Fruit fly (Drosophila melanogaster) whole organism, embryonic: ENCODE measurements around the gene CG15876.

Experiments
- CG10209 ChIP-seq: fragments of 200-800 bp; sonication (Bioruptor generic); optimal IDR thresholded peaks from 3 replicates; lab custom pipeline; 2017; ENCODE audit warnings: missing biosample characterization, mild to moderate bottlenecking, missing genetic modification characterization, missing genetic modification reagents
- CG11696 ChIP-seq: fragments of 200-800 bp; sonication (Bioruptor generic); IDR thresholded peaks from 2 replicates; pipeline ENCODE4 v1.3.6; 2022; ENCODE audit warnings: missing biosample characterization, missing genetic modification characterization
- CG12219 ChIP-seq: fragments of 200-800 bp; sonication (Bioruptor generic); optimal IDR thresholded peaks from 3 replicates; lab custom pipeline; 2018; ENCODE audit warnings: missing biosample characterization, mild to moderate bottlenecking, missing genetic modification characterization
- CG13287 ChIP-seq: fragments of 200-800 bp; sonication (Bioruptor generic); IDR thresholded peaks from 2 replicates; pipeline ENCODE4 v1.3.6; 2022; ENCODE audit warnings: missing biosample characterization, missing genetic modification characterization; ENCODE audit not compliant: partially characterized antibody
- CG13424 ChIP-seq: fragments of 200-800 bp; sonication (Bioruptor generic); optimal IDR thresholded peaks from 2 replicates; lab custom pipeline; 2019; ENCODE audit warnings: missing biosample characterization, mild to moderate bottlenecking, missing genetic modification characterization, moderate library complexity
- CG14710 ChIP-seq: fragments of 200-800 bp; sonication (Bioruptor generic); optimal IDR thresholded peaks from 3 replicates; lab custom pipeline; 2019; ENCODE audit warnings: missing biosample characterization, mild to moderate bottlenecking, missing genetic modification characterization, moderate library complexity
- CG15269 ChIP-seq: fragments of 200-800 bp; sonication (Bioruptor generic); optimal IDR thresholded peaks from 2 replicates; lab custom pipeline; 2018; ENCODE audit warnings: missing biosample characterization, mild to moderate bottlenecking, missing genetic modification characterization, moderate library complexity
- CG17361 ChIP-seq: fragments of 200-800 bp; sonication (Bioruptor generic); IDR thresholded peaks from 3 replicates; pipeline ENCODE4 v1.3.6; 2022; ENCODE audit warnings: missing biosample characterization, missing genetic modification characterization
- CG17829 ChIP-seq: fragments of 200-800 bp; optimal IDR thresholded peaks from 2 replicates; lab custom pipeline; 2019; ENCODE audit warnings: missing biosample characterization, mild to moderate bottlenecking, missing genetic modification characterization, moderate library complexity
- CG18262 ChIP-seq: fragments of 200-800 bp; optimal IDR thresholded peaks from 3 replicates; lab custom pipeline; 2019; ENCODE audit warnings: missing biosample characterization, mild to moderate bottlenecking, missing genetic modification characterization, moderate library complexity
- CG2202 ChIP-seq: fragments of 200-800 bp; sonication (Bioruptor generic); optimal IDR thresholded peaks from 2 replicates; lab custom pipeline; 2018; ENCODE audit warnings: missing biosample characterization, mild to moderate bottlenecking, missing genetic modification characterization
- CG2678 ChIP-seq: fragments of 200-800 bp; sonication (Bioruptor generic); optimal IDR thresholded peaks from 3 replicates; lab custom pipeline; 2019; ENCODE audit warnings: missing biosample characterization, mild to moderate bottlenecking, missing genetic modification characterization, moderate library complexity
- CG2712 ChIP-seq: fragments of 200-800 bp; optimal IDR thresholded peaks from 3 replicates; lab custom pipeline; 2019; ENCODE audit warnings: missing biosample characterization, mild to moderate bottlenecking, missing genetic modification characterization, moderate library complexity
- CG30403 ChIP-seq: fragments of 200-800 bp; sonication (Bioruptor generic); optimal IDR thresholded peaks from 3 replicates; lab custom pipeline; 2016; ENCODE audit warnings: missing biosample characterization, missing genetic modification characterization
- CG31441 ChIP-seq: fragments of 200-800 bp; sonication (Bioruptor generic); IDR thresholded peaks from 2 replicates; pipeline ENCODE4 v1.3.6; 2022; ENCODE audit warnings: missing biosample characterization, missing genetic modification characterization
- CG34422 ChIP-seq: fragments of 200-800 bp; sonication (Bioruptor generic); IDR thresholded peaks from 3 replicates; pipeline ENCODE4 v1.3.6; 2022; ENCODE audit warnings: missing biosample characterization, missing genetic modification characterization
- CG4360 ChIP-seq: fragments of 200-800 bp; sonication (Bioruptor generic); IDR thresholded peaks from 2 replicates; pipeline ENCODE4 v1.3.6; 2022; ENCODE audit warnings: missing biosample characterization, missing genetic modification characterization
- CG6272 ChIP-seq: fragments of 200-800 bp; sonication (Bioruptor generic); IDR thresholded peaks from 2 replicates; pipeline ENCODE4 v1.3.6; 2022; ENCODE audit warnings: missing biosample characterization, missing genetic modification characterization
- CG7556 ChIP-seq: fragments of 200-800 bp; sonication (Bioruptor generic); optimal IDR thresholded peaks from 2 replicates; lab custom pipeline; 2017; ENCODE audit warnings: missing biosample characterization, mild to moderate bottlenecking, missing genetic modification characterization
- CG7963 ChIP-seq: fragments of 200-800 bp; sonication (Bioruptor generic); IDR thresholded peaks from 3 replicates; pipeline ENCODE4 v1.3.6; 2022; ENCODE audit warnings: missing biosample characterization, missing genetic modification characterization; ENCODE audit not compliant: partially characterized antibody
- CTCF ChIP-seq: fragments of 200-800 bp; sonication (Bioruptor generic); optimal IDR thresholded peaks from 2 replicates; lab custom pipeline; 2017; ENCODE audit warnings: missing biosample characterization, mild to moderate bottlenecking, missing genetic modification characterization, moderate library complexity
- D ChIP-seq, 2 experiments: fragments of 200-800 bp in 1 of 2; fragments of >200 bp in 1 of 2; sonication (Bioruptor generic) in 1 of 2; optimal IDR thresholded peaks; 2 replicates in 1 of 2; 3 replicates in 1 of 2; lab custom pipeline; 2017; ENCODE audit warnings: mild to moderate bottlenecking in 1 of 2, missing biosample characterization in 1 of 2, missing genetic modification characterization in 1 of 2, missing genetic modification reagents in 1 of 2
- E2f2 ChIP-seq: fragments of 200-800 bp; sonication (Bioruptor generic); IDR thresholded peaks from 2 replicates; pipeline ENCODE4 v1.3.6; 2022; ENCODE audit warnings: missing biosample characterization, missing genetic modification characterization
- Fer1 ChIP-seq: fragments of 200-800 bp; sonication (Bioruptor generic); optimal IDR thresholded peaks from 2 replicates; lab custom pipeline; 2017; ENCODE audit warnings: missing biosample characterization, mild to moderate bottlenecking, missing genetic modification characterization
- H15 ChIP-seq: fragments of 200-800 bp; sonication (Bioruptor generic); IDR thresholded peaks from 3 replicates; pipeline ENCODE4 v1.3.6; 2022; ENCODE audit warnings: missing biosample characterization, missing genetic modification characterization
- Hr3 ChIP-seq: fragments of 200-800 bp; sonication (Bioruptor generic); optimal IDR thresholded peaks from 3 replicates; lab custom pipeline; 2016; ENCODE audit warnings: missing biosample characterization, missing genetic modification characterization
- Jarid2 ChIP-seq: fragments of 200-800 bp; sonication (Bioruptor generic); optimal IDR thresholded peaks from 3 replicates; lab custom pipeline; 2017; ENCODE audit warnings: mild to moderate bottlenecking, missing biosample characterization, missing genetic modification reagents, missing genetic modification characterization
- PHDP ChIP-seq: fragments of 200-800 bp; sonication (Bioruptor generic); optimal IDR thresholded peaks from 3 replicates; lab custom pipeline; 2018; ENCODE audit warnings: missing biosample characterization, mild to moderate bottlenecking, missing genetic modification characterization, moderate library complexity
- Pdp1 ChIP-seq, 2 experiments: fragments of 200-800 bp; sonication (Bioruptor generic); optimal IDR thresholded peaks; 3 replicates each; lab custom pipeline; 2016; ENCODE audit warnings: missing biosample characterization in 2 of 2, missing genetic modification characterization in 2 of 2, mild to moderate bottlenecking in 1 of 2, moderate library complexity in 1 of 2
- Ptx1 ChIP-seq: fragments of 200-800 bp; sonication (Bioruptor generic); IDR thresholded peaks from 2 replicates; pipeline ENCODE4 v1.3.6; 2022; ENCODE audit warnings: missing biosample characterization, missing genetic modification characterization
- Ravus ChIP-seq: fragments of 200-800 bp; sonication (Bioruptor generic); IDR thresholded peaks from 2 replicates; pipeline ENCODE4 v1.3.6; 2022; ENCODE audit warnings: missing biosample characterization, missing genetic modification characterization
- Sox100B ChIP-seq: fragments of 200-800 bp; sonication (Bioruptor generic); optimal IDR thresholded peaks from 3 replicates; lab custom pipeline; 2018; ENCODE audit warnings: missing biosample characterization, mild to moderate bottlenecking, missing genetic modification characterization
- Sox102F ChIP-seq: fragments of 200-800 bp; sonication (Bioruptor generic); optimal IDR thresholded peaks from 2 replicates; lab custom pipeline; 2018; ENCODE audit warnings: missing biosample characterization, mild to moderate bottlenecking, missing genetic modification characterization, moderate library complexity
- Spps ChIP-seq: fragments of 200-800 bp; sonication (Bioruptor generic); optimal IDR thresholded peaks from 2 replicates; lab custom pipeline; 2018; ENCODE audit warnings: missing biosample characterization, mild to moderate bottlenecking, missing genetic modification characterization
- Xbp1 ChIP-seq: fragments of 200-800 bp; sonication (Bioruptor generic); optimal IDR thresholded peaks from 3 replicates; lab custom pipeline; 2016; ENCODE audit warnings: missing biosample characterization, mild to moderate bottlenecking, missing genetic modification characterization
- Xrp1 ChIP-seq: fragments of 200-800 bp; sonication (Bioruptor generic); IDR thresholded peaks from 2 replicates; pipeline ENCODE4 v1.3.6; 2022; ENCODE audit warnings: missing biosample characterization, missing genetic modification characterization
- aop ChIP-seq: fragments of 200-800 bp; sonication (Bioruptor generic); IDR thresholded peaks from 2 replicates; pipeline ENCODE4 v1.3.6; 2022; ENCODE audit warnings: missing biosample characterization, missing genetic modification characterization
- ara ChIP-seq: fragments of 200-800 bp; sonication (Bioruptor generic); IDR thresholded peaks from 2 replicates; pipeline ENCODE4 v1.3.6; 2022; ENCODE audit warnings: missing biosample characterization, missing genetic modification characterization
- bsh ChIP-seq, 2 experiments: fragments of 200-800 bp; sonication (Bioruptor generic); optimal IDR thresholded peaks; 2 replicates each; lab custom pipeline; 2017 to 2018; ENCODE audit warnings: mild to moderate bottlenecking in 2 of 2, missing biosample characterization in 2 of 2, missing genetic modification characterization in 2 of 2, moderate library complexity in 1 of 2
- gcm2 ChIP-seq: fragments of 200-800 bp; sonication (Bioruptor generic); optimal IDR thresholded peaks from 2 replicates; lab custom pipeline; 2016; ENCODE audit warnings: missing biosample characterization, missing genetic modification characterization
- grau ChIP-seq: fragments of 200-800 bp; optimal IDR thresholded peaks from 3 replicates; lab custom pipeline; 2019; ENCODE audit warnings: missing biosample characterization, mild to moderate bottlenecking, missing genetic modification characterization, moderate library complexity
- ind ChIP-seq: fragments of 200-800 bp; sonication (Bioruptor generic); optimal IDR thresholded peaks from 3 replicates; lab custom pipeline; 2016; ENCODE audit warnings: missing biosample characterization, missing genetic modification characterization
- lola ChIP-seq, 3 experiments: fragments of >200 bp in 2 of 3; fragments of 200-800 bp in 1 of 3; sonication (Bioruptor generic) in 1 of 3; optimal IDR thresholded peaks; 2 replicates each; lab custom pipeline; 2017 to 2019; ENCODE audit warnings: missing biosample characterization in 3 of 3, missing genetic modification characterization in 3 of 3, mild to moderate bottlenecking in 1 of 3, moderate library complexity in 1 of 3
- oc ChIP-seq: fragments of 200-800 bp; sonication (Bioruptor generic); optimal IDR thresholded peaks from 2 replicates; lab custom pipeline; 2018; ENCODE audit warnings: missing biosample characterization, mild to moderate bottlenecking, missing genetic modification characterization, moderate library complexity
- salm ChIP-seq: fragments of 200-800 bp; sonication (Bioruptor generic); optimal IDR thresholded peaks from 2 replicates; lab custom pipeline; 2018; ENCODE audit warnings: missing biosample characterization, mild to moderate bottlenecking, missing genetic modification characterization
- sima ChIP-seq: fragments of 200-800 bp; sonication (Bioruptor generic); optimal IDR thresholded peaks from 2 replicates; lab custom pipeline; 2016; ENCODE audit warnings: missing biosample characterization, missing genetic modification characterization
- tio ChIP-seq: fragments of 200-800 bp; sonication (Bioruptor generic); optimal IDR thresholded peaks from 2 replicates; lab custom pipeline; 2017; ENCODE audit warnings: missing biosample characterization, missing genetic modification characterization, inconsistent platforms
- ttk ChIP-seq: fragments of 200-800 bp; sonication (Bioruptor generic); IDR thresholded peaks from 2 replicates; pipeline ENCODE4 v2.1.2; 2022; ENCODE audit warnings: missing biosample characterization, missing genetic modification characterization
- wdn ChIP-seq: fragments of 200-800 bp; sonication (Bioruptor generic); IDR thresholded peaks from 2 replicates; pipeline ENCODE4 v1.3.6; 2022; ENCODE audit warnings: missing biosample characterization, missing genetic modification characterization
- zen2 ChIP-seq: fragments of 200-800 bp; sonication (Bioruptor generic); IDR thresholded peaks from 3 replicates; pipeline ENCODE4 v1.3.6; 2022; ENCODE audit warnings: missing biosample characterization, missing genetic modification characterization; ENCODE audit not compliant: partially characterized antibody

The CG15876 gene

dm6 chr3L:4691775-4692174 lies 2.9 kb downstream of the CG15876 start (continued):
- TF ChIP-seq CG7556 (GFP tag; lab: Kevin White, UChicago) (peak; percentile 46), Sox100B (peak; percentile 31), grau (tag; lab: Kevin White, UChicago) (peak; percentile 51), wdn (GFP tag; lab: Robert Waterston, UW) (no peak), salm (tag; lab: Kevin White, UChicago) (no peak), Jarid2 (GFP tag; lab: Kevin White, UChicago) (no peak), Sox102F (peak; percentile 39), CG13287 (GFP tag; lab: Robert Waterston, UW) (no peak), Xbp1 (GFP tag; lab: Kevin White, UChicago) (no peak), CG14710 (tag; lab: Kevin White, UChicago) (peak; percentile 52), sima (GFP tag; lab: Kevin White, UChicago) (no peak), CG12219 (no peak), CG30403 (GFP tag; lab: Kevin White, UChicago) (peak; percentile 27), Ptx1 (GFP tag; lab: Robert Waterston, UW) (0 out of 2 replicates have a peak, but pooled peaks have one; percentile 21), CG31441 (GFP tag; lab: Robert Waterston, UW) (peak; percentile 64; the same call in 1 of the 2 replicates), E2f2 (GFP tag; lab: Robert Waterston, UW) (no peak; the same call in 1 of the 2 replicates), CG2712 (tag; lab: Kevin White, UChicago) (peak; percentile 66), oc (tag; lab: Kevin White, UChicago) (no peak), H15 (0 out of 3 replicates have a peak, but pooled peaks have one; percentile 33), CG34422 (GFP tag; lab: Robert Waterston, UW) (no peak), CG15269 (peak; percentile 9), CG17829 (tag; lab: Kevin White, UChicago) (peak; percentile 25), PHDP (tag; lab: Kevin White, UChicago) (peak; percentile 16), ind (no peak), CG10209 (GFP tag; lab: Kevin White, UChicago) (peak; percentile 21), aop (GFP tag; lab: Robert Waterston, UW) (no peak), lola (GFP tag; optimal IDR thresholded peaks at IDR 0.05; lab: Kevin White, UChicago) (peak in 1 of 3 experiments; percentile 39), D (optimal IDR thresholded peaks at IDR 0.05; lab: Kevin White, UChicago) (no peak), D (GFP tag; optimal IDR thresholded peaks at IDR 0.05; lab: Kevin White, UChicago) (peak; percentile 37), tio (GFP tag; lab: Kevin White, UChicago) (no peak), Hr3 (GFP tag; lab: Kevin White, UChicago) (no peak), Ravus (GFP tag; lab: Robert Waterston, UW) (no peak), CG7963 (GFP tag; lab: Robert Waterston, UW) (no peak), CG6272 (no peak), CG18262 (tag; lab: Kevin White, UChicago) (peak; percentile 70), gcm2 (GFP tag; lab: Kevin White, UChicago) (no peak), Fer1 (GFP tag; lab: Kevin White, UChicago) (no peak), CG11696 (GFP tag; lab: Robert Waterston, UW) (no peak), ara (GFP tag; lab: Robert Waterston, UW) (no peak), CG17361 (GFP tag; lab: Robert Waterston, UW) (peak; percentile 69), bsh (GFP tag; optimal IDR thresholded peaks at IDR 0.05; lab: Kevin White, UChicago) (peak; percentile 30 to 60), Spps (tag; lab: Kevin White, UChicago) (peak; percentile 15), CG2678 (tag; lab: Kevin White, UChicago) (peak; percentile 57), CTCF (GFP tag; lab: Kevin White, UChicago) (no peak), CG13424 (tag; lab: Kevin White, UChicago) (peak; percentile 39), ttk (no peak), CG2202 (no peak), Pdp1 (GFP tag; optimal IDR thresholded peaks at IDR 0.05; lab: Kevin White, UChicago) (no peak), Xrp1 (GFP tag; lab: Robert Waterston, UW) (peak; percentile 47; the same call in 1 of the 2 replicates), CG4360 (GFP tag; lab: Robert Waterston, UW) (no peak), zen2 (GFP tag; lab: Robert Waterston, UW) (no peak)
